Worm (Caenorhabditis elegans) whole organism, L4/young adult: ENCODE results near the gene cdh-12.

Experiments
- W03F9.2 ChIP-seq: fragments of 150-350 bp; optimal IDR thresholded peaks from 2 replicates; lab custom pipeline; 2014; ENCODE audit warnings: missing biosample characterization, missing genetic modification characterization
- dao-5 ChIP-seq: sonication (generic microtip); optimal IDR thresholded peaks from 2 replicates; lab custom pipeline; 2016; ENCODE audit warnings: missing genotype, missing genetic modification characterization, moderate library complexity, missing compliant biosample characterization
- him-1 ChIP-seq: sonication (generic microtip); optimal IDR thresholded peaks from 2 replicates; lab custom pipeline; 2016; ENCODE audit warnings: missing genotype, missing genetic modification reagents, missing genetic modification characterization, missing compliant biosample characterization

DNA sequence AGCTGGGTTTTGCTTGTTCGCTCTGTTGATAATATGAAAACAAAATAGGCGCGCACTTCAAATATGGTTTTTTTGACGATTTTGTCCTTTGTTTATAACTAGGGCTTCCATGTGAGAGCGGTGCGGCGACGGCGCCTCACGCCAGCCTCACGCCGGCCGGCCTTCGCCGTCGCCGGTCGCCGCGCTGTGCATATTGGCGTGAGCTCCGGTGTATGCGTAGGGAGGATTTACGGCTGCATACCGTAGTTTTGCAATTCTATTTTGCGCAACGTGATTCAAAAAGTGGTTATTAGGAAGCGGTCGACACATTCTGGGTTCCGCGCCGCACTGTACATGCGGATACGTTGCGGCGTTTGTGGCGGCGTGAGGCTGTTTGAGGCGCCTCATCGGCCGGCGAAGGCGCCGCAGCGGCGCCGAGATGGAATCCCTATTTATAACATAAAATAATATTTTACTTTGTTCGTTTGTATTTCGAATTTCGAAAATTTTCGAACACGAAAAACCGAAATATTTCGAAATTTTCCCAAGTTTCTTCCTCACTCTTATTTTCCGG is 62.4 kb downstream of the cdh-12 start:
- TF ChIP-seq W03F9.2 (tag; lab: Kevin White, UChicago) (no peak), dao-5 (tag; lab: Kevin White, UChicago) (no peak), him-1 (no peak)
